Fruit fly (Drosophila melanogaster) whole organism, wandering third instar larva: ENCODE measurements around the gene Jon25Bii.

Source experiments
- CG32264 ChIP-seq: fragments of 200-800 bp; sonication (Bioruptor generic); optimal IDR thresholded peaks from 2 replicates; lab custom pipeline; 2016; ENCODE audit warnings: missing biosample characterization, missing genetic modification characterization
- Dif ChIP-seq: fragments of 200-275, 200-300 bp; sonication (Bioruptor generic); optimal IDR thresholded peaks from 2 replicates; lab custom pipeline; 2018; ENCODE audit warnings: missing biosample characterization, missing genetic modification characterization; ENCODE audit not compliant: partially characterized antibody
- HLH106 ChIP-seq: fragments of 200-800 bp; optimal IDR thresholded peaks from 3 replicates; lab custom pipeline; 2019; ENCODE audit warnings: missing biosample characterization, mild to moderate bottlenecking, missing genetic modification characterization, moderate library complexity
- Myc ChIP-seq: fragments of >200 bp; optimal IDR thresholded peaks from 2 replicates; lab custom pipeline; 2017
- Rel ChIP-seq, 2 experiments: fragments of 200-800 bp; sonication (Bioruptor generic) in 1 of 2; optimal IDR thresholded peaks; 2 replicates in 1 of 2; 3 replicates in 1 of 2; lab custom pipeline; 2016 to 2019; ENCODE audit warnings: mild to moderate bottlenecking in 2 of 2, missing biosample characterization in 2 of 2, missing genetic modification characterization in 2 of 2, moderate library complexity in 1 of 2
- dl ChIP-seq, 2 experiments: fragments of 175-275, 200-275 bp in 1 of 2; fragments of 200-275 bp in 1 of 2; sonication (Bioruptor generic); optimal IDR thresholded peaks; lab custom pipeline; 2018; ENCODE audit warnings: mild to moderate bottlenecking in 2 of 2, missing biosample characterization in 2 of 2, missing genetic modification characterization in 2 of 2, moderate library complexity in 2 of 2; ENCODE audit not compliant: partially characterized antibody in 2 of 2, insufficient read depth in 1 of 2
- h ChIP-seq: fragments of 200-800 bp; sonication (Bioruptor generic); optimal IDR thresholded peaks from 3 replicates; lab custom pipeline; 2016; ENCODE audit warnings: missing biosample characterization, mild to moderate bottlenecking, missing genetic modification characterization
- pan ChIP-seq: fragments of >200 bp; optimal IDR thresholded peaks from 2 replicates; lab custom pipeline; 2017
- rgr ChIP-seq: fragments of 200-800 bp; sonication (Bioruptor generic); optimal IDR thresholded peaks from 3 replicates; lab custom pipeline; 2016; ENCODE audit warnings: missing biosample characterization, mild to moderate bottlenecking, missing genetic modification characterization

dm6 chr2L:4967511-4967910 lies 14.6 kb upstream of the Jon25Bii start, which contains the start of gene eIF3i:
- TF ChIP-seq h (GFP tag; lab: Kevin White, UChicago), result no peak
- no peak for TF ChIP-seq Rel (GFP tag; optimal IDR thresholded peaks at IDR 0.05; lab: Kevin White, UChicago)
- no peak for TF ChIP-seq Rel (tag; optimal IDR thresholded peaks at IDR 0.05; lab: Kevin White, UChicago)
- no peak for TF ChIP-seq dl (GFP tag; optimal IDR thresholded peaks at IDR 0.05; lab: Kevin White, UChicago; ENCODE audit: insufficient read depth in 1 of 2, partially characterized antibody in 2 of 2)
- no peak for TF ChIP-seq rgr
- no peak for TF ChIP-seq CG32264 (GFP tag; lab: Kevin White, UChicago)
- TF ChIP-seq Myc (lab: Kevin White, UChicago), result no peak
- no peak for TF ChIP-seq pan (lab: Kevin White, UChicago)
- no peak for TF ChIP-seq HLH106 (tag; lab: Kevin White, UChicago)
- no peak for TF ChIP-seq Dif
